Worm (Caenorhabditis elegans): ENCODE results near the gene F54D12.10.

ce11 chrII:1419994-1420393 is 41.8 kb upstream of the F54D12.10 start:
- TF ChIP-seq elt-1 (tag; optimal IDR thresholded peaks at IDR 0.05): no peak
- TF ChIP-seq ztf-4 (tag; optimal IDR thresholded peaks at IDR 0.05): no peak
- no peak for TF ChIP-seq nhr-237 (tag; optimal IDR thresholded peaks at IDR 0.05)
- no peak for TF ChIP-seq aly-2 (tag; optimal IDR thresholded peaks at IDR 0.05)
- no peak for TF ChIP-seq mdl-1 (tag; optimal IDR thresholded peaks at IDR 0.05)
- no peak for TF ChIP-seq tbx-2 (tag; optimal IDR thresholded peaks at IDR 0.05)
- no peak for TF ChIP-seq elt-3 (tag; optimal IDR thresholded peaks at IDR 0.05)
- TF ChIP-seq unc-62 (GFP tag; optimal IDR thresholded peaks at IDR 0.05): no peak
- TF ChIP-seq ZK546.5 (tag; optimal IDR thresholded peaks at IDR 0.05): no peak
- TF ChIP-seq pha-4 (tag; optimal IDR thresholded peaks at IDR 0.05): no peak
- no peak for TF ChIP-seq nhr-11 (tag; optimal IDR thresholded peaks at IDR 0.05)
- TF ChIP-seq pqm-1 (tag; optimal IDR thresholded peaks at IDR 0.05): no peak
- no peak for TF ChIP-seq ztf-11 (tag; optimal IDR thresholded peaks at IDR 0.05)
